Worm (Caenorhabditis elegans): Measurements from ENCODE around the gene F23F1.2.
A peak's percentile ranks its signal among the peaks of the same experiment; 100 is the strongest.

Gene F23F1.2

ce11 chrII:33904-34303 lies at the start of gene F23F1.2:
TSS of gene F23F1.2 (plus strand) at chrII:34204.
- TF ChIP-seq W03F9.2 (tag; optimal IDR thresholded peaks at IDR 0.05) (no peak), dao-5 (tag; optimal IDR thresholded peaks at IDR 0.05) (no peak), him-1 (tag; optimal IDR thresholded peaks at IDR 0.05) (no peak)

DNA sequence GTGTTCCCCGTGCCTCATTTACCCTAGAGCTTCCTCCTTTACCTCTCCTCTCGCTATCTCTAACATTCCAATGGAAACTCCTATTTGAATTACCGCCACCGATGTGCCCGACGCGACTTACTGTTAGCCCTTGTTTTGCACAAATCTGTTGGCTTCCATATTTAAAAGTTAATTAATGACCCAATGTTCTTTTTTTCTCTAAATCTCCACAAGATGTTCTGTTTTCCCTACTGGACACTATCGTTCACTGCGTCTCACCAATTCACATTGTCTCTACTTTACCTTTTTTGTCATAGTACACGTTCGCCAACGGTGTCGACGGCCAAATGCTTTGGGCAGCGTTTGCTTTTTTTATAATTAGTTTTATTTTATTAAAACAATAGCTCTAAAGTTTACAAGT lies 33.4 kb upstream of the F23F1.2 start:
- no peak for TF ChIP-seq him-1 (tag; optimal IDR thresholded peaks at IDR 0.05)
- TF ChIP-seq dao-5 (tag; optimal IDR thresholded peaks at IDR 0.05), result no peak
- no peak for TF ChIP-seq W03F9.2 (tag; optimal IDR thresholded peaks at IDR 0.05)

DNA sequence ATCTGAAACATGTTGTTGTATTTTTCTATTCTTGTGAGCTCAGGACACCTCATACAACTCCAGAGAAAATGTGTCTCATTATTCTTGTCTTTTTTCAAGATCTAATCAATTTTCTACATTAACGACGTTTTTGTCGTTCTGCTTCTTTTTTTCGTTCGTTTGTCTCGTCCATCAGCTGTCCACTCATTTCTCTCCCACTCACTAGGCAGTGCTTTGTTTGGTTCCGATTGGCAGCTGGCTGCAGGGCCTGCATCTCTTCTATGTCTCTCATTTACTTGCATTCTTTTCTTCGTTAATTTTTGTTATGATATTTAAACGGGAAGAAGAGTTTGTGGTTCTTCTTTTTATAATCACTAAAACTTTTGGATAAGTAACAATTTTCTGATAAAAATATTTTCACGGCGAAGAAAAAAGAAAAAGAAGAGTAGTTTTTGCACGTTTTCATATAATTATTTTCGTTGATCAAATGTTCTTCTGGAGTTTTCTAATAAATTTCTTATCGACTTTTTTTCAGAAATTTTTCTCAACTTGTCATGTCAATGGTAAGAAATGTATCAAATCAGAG lies 32.6 kb upstream of the F23F1.2 start, which contains the start of gene 2L52.1:
2L52.1 (plus strand) TSS at position 515 of the 565 bp plus-strand sequence.
- TF ChIP-seq W03F9.2 (tag; optimal IDR thresholded peaks at IDR 0.05) (no peak), dao-5 (tag; optimal IDR thresholded peaks at IDR 0.05) (no peak), him-1 (tag; optimal IDR thresholded peaks at IDR 0.05) (no peak)

DNA sequence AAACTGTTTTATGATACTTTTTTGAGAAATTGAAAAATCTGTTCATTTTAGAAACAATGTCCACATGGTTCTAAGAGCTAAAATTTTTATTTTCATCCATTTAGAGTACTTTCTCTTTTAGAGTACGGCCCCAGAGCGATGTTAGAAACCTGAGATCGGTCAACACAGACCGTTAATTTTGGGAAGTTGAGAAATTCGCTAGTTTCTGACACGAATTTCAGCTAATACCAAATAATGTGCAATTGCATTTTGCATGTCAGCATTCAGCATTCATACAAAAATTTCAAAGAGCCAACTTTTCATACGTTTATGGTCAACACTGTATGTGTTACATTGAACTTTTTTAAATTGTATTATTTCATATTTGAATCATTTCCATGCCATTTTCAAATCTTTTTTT lies 29.2 kb upstream of the F23F1.2 start:
- no peak for TF ChIP-seq him-1 (tag; optimal IDR thresholded peaks at IDR 0.05)
- TF ChIP-seq dao-5 (tag; optimal IDR thresholded peaks at IDR 0.05), result no peak
- TF ChIP-seq W03F9.2 (tag; optimal IDR thresholded peaks at IDR 0.05), result no peak

ce11 chrII:6349-6748 lies 27.7 kb upstream of the F23F1.2 start, which contains the start of gene osta-1:
TSS of gene osta-1 (plus strand) at chrII:6657.
- TF ChIP-seq him-1 (tag; optimal IDR thresholded peaks at IDR 0.05) (no peak), dao-5 (tag; optimal IDR thresholded peaks at IDR 0.05) (no peak), W03F9.2 (tag; optimal IDR thresholded peaks at IDR 0.05) (no peak)

DNA sequence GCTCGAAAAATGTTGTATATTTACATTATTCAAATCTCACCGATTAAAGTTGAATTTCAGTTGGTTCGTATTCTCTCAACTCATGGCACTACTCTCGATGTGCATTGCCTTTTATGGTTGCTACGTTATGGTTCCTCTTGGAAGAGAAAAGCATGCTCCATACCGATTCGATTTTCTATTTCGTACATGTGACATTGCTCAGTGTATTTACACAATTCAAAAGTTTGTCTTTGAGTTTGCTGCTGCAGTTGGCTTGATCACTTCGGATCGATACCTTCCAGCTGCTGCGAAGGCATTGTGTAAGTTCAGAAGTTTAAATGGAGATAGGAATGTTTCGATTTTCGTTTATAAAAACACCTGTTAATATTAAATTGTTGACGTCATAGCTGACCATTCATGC lies 25.8 kb upstream of the F23F1.2 start:
- TF ChIP-seq him-1 (tag; optimal IDR thresholded peaks at IDR 0.05) (no peak), W03F9.2 (tag; optimal IDR thresholded peaks at IDR 0.05) (no peak), dao-5 (tag; optimal IDR thresholded peaks at IDR 0.05) (no peak)

- TF ChIP-seq him-1 (tag; optimal IDR thresholded peaks at IDR 0.05) (no peak), dao-5 (tag; optimal IDR thresholded peaks at IDR 0.05) (no peak), W03F9.2 (tag; optimal IDR thresholded peaks at IDR 0.05) (no peak)
Measured at ce11 chrII:11783-12182, 22.2 kb upstream of the F23F1.2 start, which contains the start of gene best-4. TSS of gene best-4 (minus strand) at chrII:11883.

- TF ChIP-seq him-1 (tag; optimal IDR thresholded peaks at IDR 0.05), result no peak
Measured at ce11 chrII:12685-13084, 21.3 kb upstream of the F23F1.2 start, which contains the start of gene best-3. TSS of gene best-3 (plus strand) at chrII:12985.

ce11 chrII:18787-19186 lies 15.2 kb upstream of the F23F1.2 start:
- peak; percentile 53 for TF ChIP-seq W03F9.2 (tag; optimal IDR thresholded peaks at IDR 0.05)
- no peak for TF ChIP-seq dao-5 (tag; optimal IDR thresholded peaks at IDR 0.05)

DNA sequence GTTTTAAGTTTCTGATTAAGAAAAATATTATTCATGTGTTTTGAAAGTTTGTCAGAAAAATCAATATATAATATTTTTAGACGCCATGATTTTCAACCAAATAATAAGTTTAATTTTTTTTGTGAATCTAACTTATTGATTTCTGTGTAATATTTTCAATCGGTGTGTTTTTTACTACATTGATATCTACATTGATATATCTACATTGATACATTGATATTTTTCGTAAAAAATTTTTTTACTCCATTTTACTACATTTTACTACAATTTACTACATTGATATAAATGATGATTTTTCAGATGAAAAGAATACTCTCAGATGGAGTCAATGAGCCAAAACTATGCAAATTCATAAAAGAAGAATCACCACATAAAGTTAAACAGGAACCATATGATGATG lies 14.8 kb upstream of the F23F1.2 start, which contains the start of gene gmeb-1:
gmeb-1 (plus strand) TSS at position 301 of the 400 bp plus-strand sequence.
- TF ChIP-seq W03F9.2 (tag; optimal IDR thresholded peaks at IDR 0.05) (no peak), him-1 (tag; optimal IDR thresholded peaks at IDR 0.05) (no peak)

DNA sequence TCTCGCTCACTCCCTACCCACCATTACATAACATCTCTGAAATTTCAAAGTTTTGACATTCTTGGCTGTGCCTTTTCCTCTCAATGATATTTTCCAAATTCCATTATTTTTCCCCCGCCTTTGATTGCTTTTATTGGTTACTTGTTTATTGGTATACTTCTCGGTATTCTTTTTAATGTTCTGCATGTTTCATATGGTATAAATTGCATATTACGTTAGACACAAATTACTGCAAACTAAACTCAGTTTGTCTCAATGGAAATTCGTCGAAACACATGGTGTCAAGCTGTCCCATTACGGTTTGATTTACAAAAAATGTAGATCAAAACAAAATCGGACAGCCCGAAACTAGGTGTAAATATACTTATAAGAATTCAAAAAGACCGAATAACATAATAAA lies 12.1 kb upstream of the F23F1.2 start:
- TF ChIP-seq him-1 (tag; optimal IDR thresholded peaks at IDR 0.05) (no peak), dao-5 (tag; optimal IDR thresholded peaks at IDR 0.05) (no peak), W03F9.2 (tag; optimal IDR thresholded peaks at IDR 0.05) (no peak)

DNA sequence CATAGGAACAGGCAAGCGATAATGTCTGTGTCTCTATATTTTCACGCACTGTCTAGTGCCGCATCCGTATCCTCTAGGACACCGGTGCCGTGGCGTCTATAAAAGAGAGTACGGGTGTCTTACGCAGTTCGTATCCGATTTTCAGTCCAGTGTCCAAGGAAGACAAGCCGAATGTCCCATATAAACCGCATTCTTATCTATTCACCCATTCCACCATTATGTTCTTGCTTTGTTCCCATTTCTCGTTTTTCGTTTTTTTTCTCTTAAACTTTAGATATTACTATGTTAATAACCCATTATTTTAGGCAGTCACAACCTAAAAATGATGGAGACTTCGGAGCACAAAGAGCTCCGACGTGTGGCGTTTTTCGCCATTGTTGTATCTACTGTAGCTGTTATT lies 11.0 kb upstream of the F23F1.2 start, which contains the start of gene sqt-2:
sqt-2 (plus strand) TSS at position 301 of the 400 bp plus-strand sequence.
- TF ChIP-seq W03F9.2 (tag; optimal IDR thresholded peaks at IDR 0.05) (no peak), dao-5 (tag; optimal IDR thresholded peaks at IDR 0.05) (no peak), him-1 (tag; optimal IDR thresholded peaks at IDR 0.05) (no peak)

DNA sequence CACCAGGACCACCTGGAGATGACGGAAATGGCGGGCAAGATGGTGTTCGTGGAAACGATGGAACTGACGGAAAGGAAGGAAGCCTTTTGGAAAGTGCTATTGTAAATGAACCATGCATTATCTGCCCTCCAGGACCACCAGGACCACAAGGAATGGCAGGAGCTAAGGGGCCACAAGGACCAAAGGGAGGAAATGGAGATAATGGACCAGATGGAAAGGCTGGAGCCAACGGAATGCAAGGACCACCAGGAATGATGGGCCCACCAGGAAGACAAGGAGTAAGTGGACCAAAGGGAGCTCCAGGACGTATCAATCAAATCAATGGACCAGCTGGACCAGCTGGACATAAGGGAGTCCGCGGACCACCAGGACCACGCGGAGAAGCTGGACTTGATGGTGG lies 10.3 kb upstream of the F23F1.2 start:
- TF ChIP-seq him-1 (tag; optimal IDR thresholded peaks at IDR 0.05), result no peak
- no peak for TF ChIP-seq dao-5 (tag; optimal IDR thresholded peaks at IDR 0.05)
- TF ChIP-seq W03F9.2 (tag; optimal IDR thresholded peaks at IDR 0.05), result no peak

DNA sequence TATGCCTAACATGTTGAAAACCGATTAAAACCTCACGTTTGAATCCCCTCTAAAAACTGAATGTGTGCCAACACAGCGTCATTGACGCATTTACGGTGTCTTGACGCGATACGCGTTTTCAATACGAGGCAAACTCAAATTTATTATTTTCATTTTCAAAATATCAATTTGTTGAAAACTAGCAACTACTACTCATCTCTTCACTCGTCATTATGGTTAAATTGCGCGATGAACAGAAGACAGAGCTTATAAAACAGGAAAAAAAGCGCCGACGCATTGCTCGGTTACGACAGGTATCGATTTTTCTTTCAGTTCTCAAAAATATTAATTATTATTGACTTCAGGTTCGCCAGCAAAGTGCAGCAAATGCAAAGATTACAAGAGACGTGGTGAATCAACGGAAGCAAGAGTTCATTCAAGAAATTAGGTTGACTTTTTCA lies 9.4 kb upstream of the F23F1.2 start, which contains the start of gene enee-1:
enee-1 (plus strand) TSS at position 108 of the 440 bp plus-strand sequence.
- TF ChIP-seq dao-5 (tag; optimal IDR thresholded peaks at IDR 0.05), result no peak
- peak; percentile 73 for TF ChIP-seq W03F9.2 (tag; optimal IDR thresholded peaks at IDR 0.05)

ce11 chrII:28283-28682 lies 5.7 kb upstream of the F23F1.2 start, which contains the start of gene F23F1.4:
TSS of gene F23F1.4 (minus strand) at chrII:28423.
- TF ChIP-seq W03F9.2 (tag; optimal IDR thresholded peaks at IDR 0.05) (no peak), dao-5 (tag; optimal IDR thresholded peaks at IDR 0.05) (no peak), him-1 (tag; optimal IDR thresholded peaks at IDR 0.05) (no peak)
